Fruit fly (Drosophila melanogaster) whole organism, embryonic: ENCODE results near the gene CG13461.

Experiments
- Ada2b ChIP-seq: fragments of 200-800 bp; sonication (Bioruptor generic); IDR thresholded peaks from 2 replicates; pipeline ENCODE4 v1.3.6; 2022; ENCODE audit warnings: missing biosample characterization, missing genetic modification characterization
- Antp ChIP-seq: fragments of 200-800 bp; sonication (Bioruptor generic); optimal IDR thresholded peaks from 3 replicates; lab custom pipeline; 2016; ENCODE audit warnings: missing biosample characterization, missing genetic modification characterization
- CG10979 ChIP-seq: fragments of 200-800 bp; sonication (Bioruptor generic); optimal IDR thresholded peaks from 2 replicates; lab custom pipeline; 2018; ENCODE audit warnings: missing biosample characterization, mild to moderate bottlenecking, missing genetic modification characterization, moderate library complexity
- CG11093 ChIP-seq: fragments of 200-800 bp; sonication (Bioruptor generic); IDR thresholded peaks from 3 replicates; pipeline ENCODE4 v1.3.6; 2022; ENCODE audit warnings: missing biosample characterization, missing genetic modification characterization
- CG11504 ChIP-seq: fragments of 200-800 bp; sonication (Bioruptor generic); optimal IDR thresholded peaks from 3 replicates; lab custom pipeline; 2019; ENCODE audit warnings: missing biosample characterization, mild to moderate bottlenecking, missing genetic modification characterization, moderate library complexity
- CG13424 ChIP-seq: fragments of 200-800 bp; sonication (Bioruptor generic); optimal IDR thresholded peaks from 2 replicates; lab custom pipeline; 2019; ENCODE audit warnings: missing biosample characterization, mild to moderate bottlenecking, missing genetic modification characterization, moderate library complexity
- CG1647 ChIP-seq: fragments of 200-800 bp; sonication (Bioruptor generic); optimal IDR thresholded peaks from 3 replicates; lab custom pipeline; 2016; ENCODE audit warnings: missing biosample characterization, missing genetic modification characterization
- CG1792 ChIP-seq: fragments of 200-800 bp; sonication (Bioruptor generic); optimal IDR thresholded peaks from 2 replicates; lab custom pipeline; 2016; ENCODE audit warnings: missing biosample characterization, missing genetic modification characterization
- CG2116 ChIP-seq: fragments of 200-800 bp; sonication (Bioruptor generic); optimal IDR thresholded peaks from 3 replicates; lab custom pipeline; 2018; ENCODE audit warnings: missing biosample characterization, mild to moderate bottlenecking, missing genetic modification characterization
- CG2712 ChIP-seq: fragments of 200-800 bp; optimal IDR thresholded peaks from 3 replicates; lab custom pipeline; 2019; ENCODE audit warnings: missing biosample characterization, mild to moderate bottlenecking, missing genetic modification characterization, moderate library complexity
- CG3163 ChIP-seq: fragments of 200-800 bp; sonication (Bioruptor generic); optimal IDR thresholded peaks from 3 replicates; lab custom pipeline; 2016; ENCODE audit warnings: missing biosample characterization, missing genetic modification characterization
- CG3407 ChIP-seq: fragments of 200-800 bp; sonication (Bioruptor generic); optimal IDR thresholded peaks from 2 replicates; lab custom pipeline; 2018; ENCODE audit warnings: missing biosample characterization, mild to moderate bottlenecking, missing genetic modification characterization
- CG4617 ChIP-seq: fragments of 200-800 bp; sonication (Bioruptor generic); optimal IDR thresholded peaks from 3 replicates; lab custom pipeline; 2016; ENCODE audit warnings: missing biosample characterization, missing genetic modification characterization, borderline replicate concordance
- CG5953 ChIP-seq: fragments of 200-800 bp; sonication (Bioruptor generic); IDR thresholded peaks from 2 replicates; pipeline ENCODE4 v1.3.6; 2022; ENCODE audit warnings: missing biosample characterization, missing genetic modification characterization
- CG6689 ChIP-seq: fragments of 200-800 bp; sonication (Bioruptor generic); IDR thresholded peaks from 2 replicates; pipeline ENCODE4 v1.3.6; 2022; ENCODE audit warnings: missing biosample characterization, missing genetic modification characterization
- CG7372 ChIP-seq: fragments of 200-800 bp; sonication (Bioruptor generic); IDR thresholded peaks from 2 replicates; pipeline ENCODE4 v1.3.6; 2022; ENCODE audit warnings: missing biosample characterization, missing genetic modification characterization
- CG7839 ChIP-seq: fragments of 200-800 bp; sonication (Bioruptor generic); optimal IDR thresholded peaks from 3 replicates; lab custom pipeline; 2018; ENCODE audit warnings: missing biosample characterization, mild to moderate bottlenecking, missing genetic modification characterization, moderate library complexity
- CG8089 ChIP-seq: fragments of 200-800 bp; sonication (Bioruptor generic); optimal IDR thresholded peaks from 3 replicates; lab custom pipeline; 2016; ENCODE audit warnings: missing biosample characterization, missing genetic modification characterization
- CG9797 ChIP-seq: fragments of 200-800 bp; sonication (Bioruptor generic); optimal IDR thresholded peaks from 3 replicates; lab custom pipeline; 2018; ENCODE audit warnings: missing biosample characterization, mild to moderate bottlenecking, missing genetic modification characterization
- D19A ChIP-seq: fragments of 200-800 bp; optimal IDR thresholded peaks from 3 replicates; lab custom pipeline; 2019; ENCODE audit warnings: missing biosample characterization, mild to moderate bottlenecking, missing genetic modification characterization, moderate library complexity
- Dbx ChIP-seq: fragments of 200-800 bp; sonication (Bioruptor generic); IDR thresholded peaks from 3 replicates; pipeline ENCODE4 v1.3.6; 2022; ENCODE audit warnings: missing biosample characterization, missing genetic modification characterization
- Doc3 ChIP-seq: fragments of 200-800 bp; sonication (Bioruptor generic); IDR thresholded peaks from 3 replicates; pipeline ENCODE4 v1.3.6; 2022; ENCODE audit warnings: missing biosample characterization, missing genetic modification characterization; ENCODE audit not compliant: partially characterized antibody
- Drgx ChIP-seq: fragments of 200-800 bp; sonication (Bioruptor generic); IDR thresholded peaks from 2 replicates; pipeline ENCODE4 v1.3.6; 2022; ENCODE audit warnings: missing biosample characterization, missing genetic modification characterization
- Ets65A ChIP-seq: fragments of 200-800 bp; sonication (Bioruptor generic); peaks from one replicate; lab custom pipeline; 2016; ENCODE audit warnings: missing biosample characterization, missing genetic modification characterization
- Fer1 ChIP-seq: fragments of 200-800 bp; sonication (Bioruptor generic); optimal IDR thresholded peaks from 2 replicates; lab custom pipeline; 2017; ENCODE audit warnings: missing biosample characterization, mild to moderate bottlenecking, missing genetic modification characterization
- Fer3 ChIP-seq: fragments of 200-800 bp; sonication (Bioruptor generic); optimal IDR thresholded peaks from 2 replicates; lab custom pipeline; 2018; ENCODE audit warnings: missing biosample characterization, mild to moderate bottlenecking, missing genetic modification characterization, moderate library complexity
- NFAT ChIP-seq: fragments of 200-800 bp; sonication (Bioruptor generic); IDR thresholded peaks from 2 replicates; pipeline ENCODE4 v1.3.6; 2022; ENCODE audit warnings: missing biosample characterization, missing genetic modification characterization
- NK7.1 ChIP-seq: fragments of 200-800 bp; sonication (Bioruptor generic); optimal IDR thresholded peaks from 3 replicates; lab custom pipeline; 2016; ENCODE audit warnings: missing biosample characterization, missing genetic modification characterization
- PHDP ChIP-seq: fragments of 200-800 bp; sonication (Bioruptor generic); optimal IDR thresholded peaks from 3 replicates; lab custom pipeline; 2018; ENCODE audit warnings: missing biosample characterization, mild to moderate bottlenecking, missing genetic modification characterization, moderate library complexity
- Tbp ChIP-seq: fragments of >200 bp; optimal IDR thresholded peaks from 2 replicates; lab custom pipeline; 2018; ENCODE audit warnings: missing biosample characterization, missing genetic modification characterization
- YL-1 ChIP-seq: fragments of 200-800 bp; sonication (Bioruptor generic); optimal IDR thresholded peaks from 3 replicates; lab custom pipeline; 2017; ENCODE audit warnings: missing biosample characterization, mild to moderate bottlenecking, missing genetic modification characterization
- ara ChIP-seq: fragments of 200-800 bp; sonication (Bioruptor generic); IDR thresholded peaks from 2 replicates; pipeline ENCODE4 v1.3.6; 2022; ENCODE audit warnings: missing biosample characterization, missing genetic modification characterization
- btn ChIP-seq: fragments of 200-800 bp; sonication (Bioruptor generic); optimal IDR thresholded peaks from 2 replicates; lab custom pipeline; 2016; ENCODE audit warnings: missing biosample characterization, missing genetic modification characterization
- cg ChIP-seq: fragments of 200-800 bp; sonication (Bioruptor generic); optimal IDR thresholded peaks from 3 replicates; lab custom pipeline; 2019; ENCODE audit warnings: missing biosample characterization, mild to moderate bottlenecking, missing genetic modification characterization, moderate library complexity
- chif ChIP-seq, 2 experiments: fragments of 200-800 bp; sonication (Bioruptor generic); optimal IDR thresholded peaks; 3 replicates each; lab custom pipeline; 2016; ENCODE audit warnings: missing biosample characterization in 2 of 2, missing genetic modification characterization in 2 of 2
- chm ChIP-seq: fragments of 200-800 bp; sonication (Bioruptor generic); IDR thresholded peaks from 2 replicates; pipeline ENCODE4 v1.3.6; 2022; ENCODE audit warnings: missing biosample characterization, missing genetic modification characterization
- dmrt99B ChIP-seq: fragments of 200-800 bp; sonication (Bioruptor generic); optimal IDR thresholded peaks from 2 replicates; lab custom pipeline; 2018; ENCODE audit warnings: missing biosample characterization, mild to moderate bottlenecking, missing genetic modification characterization, moderate library complexity
- fru ChIP-seq: fragments of >200 bp; optimal IDR thresholded peaks from 2 replicates; lab custom pipeline; 2017
- gem ChIP-seq: fragments of 200-800 bp; sonication (Bioruptor generic); optimal IDR thresholded peaks from 2 replicates; lab custom pipeline; 2019; ENCODE audit warnings: missing biosample characterization, mild to moderate bottlenecking, missing genetic modification characterization, moderate library complexity
- grau ChIP-seq: fragments of 200-800 bp; optimal IDR thresholded peaks from 3 replicates; lab custom pipeline; 2019; ENCODE audit warnings: missing biosample characterization, mild to moderate bottlenecking, missing genetic modification characterization, moderate library complexity
- ind ChIP-seq: fragments of 200-800 bp; sonication (Bioruptor generic); optimal IDR thresholded peaks from 3 replicates; lab custom pipeline; 2016; ENCODE audit warnings: missing biosample characterization, missing genetic modification characterization
- lab ChIP-seq: fragments of 200-800 bp; sonication (Bioruptor generic); optimal IDR thresholded peaks from 3 replicates; lab custom pipeline; 2017; ENCODE audit warnings: missing biosample characterization, missing genetic modification characterization, mild to moderate bottlenecking, moderate library complexity, missing genetic modification reagents
- scrt ChIP-seq: fragments of 200-800 bp; sonication (Bioruptor generic); optimal IDR thresholded peaks from 2 replicates; lab custom pipeline; 2018; ENCODE audit warnings: missing biosample characterization, mild to moderate bottlenecking, missing genetic modification characterization, moderate library complexity
- sens-2 ChIP-seq: fragments of 200-800 bp; sonication (Bioruptor generic); IDR thresholded peaks from 2 replicates; pipeline ENCODE4 v1.3.6; 2022; ENCODE audit warnings: missing biosample characterization, missing genetic modification characterization
- tin ChIP-seq: fragments of 200-800 bp; sonication (Bioruptor generic); optimal IDR thresholded peaks from 3 replicates; lab custom pipeline; 2016; ENCODE audit warnings: missing biosample characterization, missing genetic modification characterization
- tx ChIP-seq: fragments of 200-800 bp; sonication (Bioruptor generic); optimal IDR thresholded peaks from 2 replicates; lab custom pipeline; 2016; ENCODE audit warnings: missing biosample characterization, missing genetic modification characterization
- unpg ChIP-seq: fragments of 200-800 bp; sonication (Bioruptor generic); optimal IDR thresholded peaks from 3 replicates; lab custom pipeline; 2018; ENCODE audit warnings: missing biosample characterization, mild to moderate bottlenecking, missing genetic modification characterization, moderate library complexity
- vvl ChIP-seq: fragments of 200-800 bp; sonication (Bioruptor generic); IDR thresholded peaks from 2 replicates; pipeline ENCODE4 v1.3.6; 2022; ENCODE audit warnings: missing biosample characterization, missing genetic modification characterization

CG13461 gene

dm6 chr3L:15013296-15013695 lies 39.0 kb downstream of the CG13461 start:
- TF ChIP-seq Drgx (GFP tag; lab: Robert Waterston, UW) (peak; percentile 45; the same call in 1 of the 2 replicates), gem (tag; lab: Kevin White, UChicago) (peak; percentile 28), CG2712 (tag; lab: Kevin White, UChicago) (peak; percentile 23), CG7839 (tag; lab: Kevin White, UChicago) (peak; percentile 2), Ets65A (GFP tag; lab: Kevin White, UChicago) (peak; percentile 62), CG3407 (GFP tag; lab: Kevin White, UChicago) (no peak), ind (GFP tag; lab: Kevin White, UChicago) (no peak), tin (GFP tag; lab: Kevin White, UChicago) (peak; percentile 2), grau (tag; lab: Kevin White, UChicago) (peak; percentile 73), CG11504 (tag; lab: Kevin White, UChicago) (peak; percentile 20)

dm6 chr3L:15011638-15012335 lies 40.5 kb downstream of the CG13461 start:
- TF ChIP-seq CG11093 (GFP tag; lab: Robert Waterston, UW) (0 out of 3 replicates have a peak, but pooled peaks have one; percentile 36), CG9797 (no peak), fru (lab: Kevin White, UChicago) (no peak), CG3163 (no peak), btn (GFP tag; lab: Kevin White, UChicago) (no peak), vvl (GFP tag; lab: Robert Waterston, UW) (peak; percentile 77), Fer3 (peak; percentile 75), CG5953 (GFP tag; lab: Robert Waterston, UW) (0 out of 2 replicates have a peak, but pooled peaks have one; percentile 50), YL-1 (GFP tag; lab: Kevin White, UChicago) (no peak), chif (GFP tag; optimal IDR thresholded peaks at IDR 0.05; lab: Kevin White, UChicago) (peak; percentile 7 to 57), sens-2 (GFP tag; lab: Robert Waterston, UW) (peak; percentile 65), ara (GFP tag; lab: Robert Waterston, UW) (peak; percentile 68; the same call in 1 of the 2 replicates), NFAT (GFP tag; lab: Robert Waterston, UW) (peak; percentile 27; the same call in 1 of the 2 replicates), Fer1 (GFP tag; lab: Kevin White, UChicago) (peak; percentile 74), CG1792 (GFP tag; lab: Kevin White, UChicago) (peak; percentile 62), CG6689 (GFP tag; lab: Robert Waterston, UW) (peak; percentile 78), CG10979 (tag; lab: Kevin White, UChicago) (peak; percentile 78), CG11504 (tag; lab: Kevin White, UChicago) (peak; percentile 89), lab (GFP tag; lab: Kevin White, UChicago) (peak; percentile 81), dmrt99B (peak; percentile 87), NK7.1 (GFP tag; lab: Kevin White, UChicago) (no peak), CG13424 (tag; lab: Kevin White, UChicago) (peak; percentile 80), CG1647 (GFP tag; lab: Kevin White, UChicago) (no peak), CG8089 (GFP tag; lab: Kevin White, UChicago) (no peak), Doc3 (GFP tag; lab: Robert Waterston, UW) (no peak), CG4617 (GFP tag; lab: Kevin White, UChicago) (peak; percentile 18), Ada2b (GFP tag; lab: Robert Waterston, UW) (peak; percentile 79), PHDP (tag; lab: Kevin White, UChicago) (peak; percentile 82), Antp (GFP tag; lab: Kevin White, UChicago) (no peak), D19A (tag; lab: Kevin White, UChicago) (peak; percentile 72), CG7372 (no peak), cg (GFP tag; lab: Kevin White, UChicago) (no peak), scrt (GFP tag; lab: Kevin White, UChicago) (peak; percentile 60), Dbx (GFP tag; lab: Robert Waterston, UW) (0 out of 3 replicates have a peak, but pooled peaks have one; percentile 18), unpg (GFP tag; lab: Kevin White, UChicago) (peak; percentile 92), tx (no peak), Tbp (GFP tag; lab: Kevin White, UChicago) (no peak), chm (GFP tag; lab: Robert Waterston, UW) (peak; percentile 65; the same call in 1 of the 2 replicates), CG2116 (GFP tag; lab: Kevin White, UChicago) (peak; percentile 18)
